Fruit fly (Drosophila melanogaster) S2 (cell line): ENCODE data around the gene Aldh7A1.

ENCODE experiments used
- CG8478 ChIP-seq: fragments of >200 bp; optimal IDR thresholded peaks from 2 replicates; lab custom pipeline; 2018
- CTCF ChIP-seq, 2 experiments: fragments of >200 bp; optimal IDR thresholded peaks; 2 replicates each; lab custom pipeline; 2018

DNA sequence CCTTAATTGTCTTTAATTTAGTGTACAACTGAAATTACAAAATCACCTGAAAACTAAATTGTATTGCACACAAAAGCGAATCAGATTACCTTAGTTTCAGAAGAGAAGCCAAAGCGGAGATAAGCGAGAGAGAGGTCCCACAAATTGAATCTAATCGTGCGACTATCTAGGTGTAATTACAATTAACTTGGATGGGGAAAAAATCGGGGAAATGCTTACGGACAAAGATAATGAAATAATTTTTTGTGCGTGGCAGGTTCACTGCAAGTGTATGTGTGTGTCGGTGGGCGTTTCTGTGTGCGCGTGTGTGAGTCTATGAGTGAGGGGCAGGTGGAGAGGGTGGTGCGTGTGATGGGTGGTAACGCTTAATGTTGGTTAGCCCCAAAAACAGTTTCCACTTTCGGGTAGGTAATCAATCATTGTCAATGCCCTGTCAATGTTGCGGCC is 40.3 kb downstream of the Aldh7A1 start:
- no peak for TF ChIP-seq CG8478
- TF ChIP-seq CTCF (optimal IDR thresholded peaks at IDR 0.05; lab: Kevin White, UChicago) = no peak
